Worm (Caenorhabditis elegans): ENCODE data around the gene mip-2.

The mip-2 gene

DNA sequence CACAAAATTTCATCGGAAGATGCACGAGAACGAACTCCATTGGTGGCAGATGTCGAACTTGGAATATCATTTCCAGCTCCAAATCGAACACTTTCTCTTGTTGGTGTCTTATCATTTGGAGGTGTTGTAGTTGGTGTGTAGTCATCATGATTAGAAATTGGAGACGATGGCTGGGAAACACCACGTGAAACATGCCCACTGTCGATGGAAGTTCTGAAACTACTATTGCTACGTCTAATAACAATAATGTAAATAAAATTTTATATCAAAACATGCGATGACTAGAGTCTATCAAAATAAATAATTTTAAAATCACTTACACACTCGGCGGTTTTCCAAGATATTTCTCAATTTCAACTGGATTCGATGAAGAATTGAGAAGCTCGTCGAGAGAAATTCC is 19.4 kb downstream of the mip-2 start:
- TF ChIP-seq sptf-1 (tag; optimal IDR thresholded peaks at IDR 0.05) (no peak), nhr-90 (tag; optimal IDR thresholded peaks at IDR 0.05; ENCODE audit: poor library complexity) (no peak), ztf-4 (tag; optimal IDR thresholded peaks at IDR 0.05) (no peak)

DNA sequence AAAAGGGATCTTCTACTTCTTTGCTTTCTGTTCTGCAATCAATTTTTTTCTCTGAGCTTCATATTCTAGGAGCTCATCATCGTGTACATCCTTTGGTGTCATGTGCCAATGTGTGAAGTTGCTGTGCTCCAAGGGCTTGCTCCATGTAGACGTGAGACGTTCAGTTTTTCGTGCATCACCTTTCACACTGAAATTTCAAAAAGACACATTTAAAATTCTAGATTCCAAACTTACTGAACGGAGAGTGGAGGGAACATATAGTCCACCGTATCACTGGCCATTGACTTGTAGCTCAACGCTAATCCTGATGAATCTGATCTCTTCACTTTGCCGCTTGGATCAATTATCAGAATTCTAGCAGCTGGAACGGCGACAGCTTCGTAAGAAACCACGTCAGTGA is 21.0 kb downstream of the mip-2 start:
- TF ChIP-seq irx-1 (tag; optimal IDR thresholded peaks at IDR 0.05): no peak
- TF ChIP-seq nhr-90 (tag; optimal IDR thresholded peaks at IDR 0.05; ENCODE audit: poor library complexity): no peak
- no peak for TF ChIP-seq hpl-2 (GFP tag; optimal IDR thresholded peaks at IDR 0.05)
- TF ChIP-seq mep-1 (tag; optimal IDR thresholded peaks at IDR 0.05): no peak
- no peak for TF ChIP-seq skn-1 (tag; optimal IDR thresholded peaks at IDR 0.05)
- TF ChIP-seq fkh-10 (GFP tag; optimal IDR thresholded peaks at IDR 0.05): no peak
- no peak for TF ChIP-seq lin-15B (tag; optimal IDR thresholded peaks at IDR 0.05)
- no peak for TF ChIP-seq xbp-1 (tag; optimal IDR thresholded peaks at IDR 0.05)
- no peak for TF ChIP-seq F16B12.6 (tag; optimal IDR thresholded peaks at IDR 0.05)
- no peak for TF ChIP-seq aly-2 (tag; optimal IDR thresholded peaks at IDR 0.05)
- TF ChIP-seq lir-3 (tag; optimal IDR thresholded peaks at IDR 0.05; ENCODE audit: poor library complexity): no peak
- TF ChIP-seq unc-62 (GFP tag; optimal IDR thresholded peaks at IDR 0.05): no peak
- TF ChIP-seq nhr-12 (tag; optimal IDR thresholded peaks at IDR 0.05): no peak
- TF ChIP-seq nhr-19 (GFP tag; conservative IDR thresholded peaks at IDR 0.05): no peak
- TF ChIP-seq ceh-90 (tag; optimal IDR thresholded peaks at IDR 0.05): no peak
- TF ChIP-seq zag-1 (tag; optimal IDR thresholded peaks at IDR 0.05): no peak
- TF ChIP-seq sup-37 (GFP tag; optimal IDR thresholded peaks at IDR 0.05): no peak
- no peak for TF ChIP-seq fkh-8 (tag; optimal IDR thresholded peaks at IDR 0.05)

DNA sequence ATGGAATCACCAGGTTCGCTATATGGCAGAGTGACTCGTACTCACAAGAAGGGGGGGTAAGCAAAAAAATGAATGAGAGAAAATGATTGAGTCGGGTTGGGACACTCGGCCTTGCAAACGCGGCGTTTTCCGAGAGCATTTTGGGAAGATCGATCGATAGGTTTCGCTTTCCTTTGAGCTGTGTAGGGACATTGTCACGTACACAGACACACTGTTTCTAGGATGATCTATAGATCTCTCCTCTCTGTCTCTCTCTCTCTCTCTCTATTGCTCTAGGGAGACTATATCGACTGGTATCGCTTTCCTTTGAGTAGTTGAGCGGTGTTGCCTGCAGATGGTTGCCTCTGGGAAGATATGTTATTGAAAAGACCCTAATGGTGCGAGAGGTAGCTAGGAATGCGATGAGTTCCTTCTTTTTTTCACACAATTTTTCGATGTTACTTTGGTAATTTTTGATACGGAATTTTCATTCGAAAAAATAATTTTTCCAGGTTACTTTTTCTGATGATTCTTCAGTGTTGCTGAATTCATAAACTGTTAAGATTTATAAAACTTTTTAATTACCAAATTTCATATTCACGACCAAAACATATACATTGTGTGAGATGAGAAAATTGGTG is 21.9 kb downstream of the mip-2 start, which contains the start of gene H37A05.4:
TSS of gene H37A05.4 (minus strand) at position 51 of the 620 bp plus-strand sequence.
- TF ChIP-seq unc-62 (GFP tag; optimal IDR thresholded peaks at IDR 0.05) (no peak), nhr-90 (tag; optimal IDR thresholded peaks at IDR 0.05; ENCODE audit: poor library complexity) (peak; percentile 33), efl-1 (optimal IDR thresholded peaks at IDR 0.05) (peak in 1 of 2 experiments; percentile 16), efl-1 (GFP tag; optimal IDR thresholded peaks at IDR 0.05 in 1 of 2) (peak in 1 of 2 experiments; percentile 91), nhr-76 (tag; optimal IDR thresholded peaks at IDR 0.05) (no peak), pax-3 (tag; optimal IDR thresholded peaks at IDR 0.05) (peak; percentile 20), ztf-4 (tag; optimal IDR thresholded peaks at IDR 0.05) (peak; percentile 29)

DNA sequence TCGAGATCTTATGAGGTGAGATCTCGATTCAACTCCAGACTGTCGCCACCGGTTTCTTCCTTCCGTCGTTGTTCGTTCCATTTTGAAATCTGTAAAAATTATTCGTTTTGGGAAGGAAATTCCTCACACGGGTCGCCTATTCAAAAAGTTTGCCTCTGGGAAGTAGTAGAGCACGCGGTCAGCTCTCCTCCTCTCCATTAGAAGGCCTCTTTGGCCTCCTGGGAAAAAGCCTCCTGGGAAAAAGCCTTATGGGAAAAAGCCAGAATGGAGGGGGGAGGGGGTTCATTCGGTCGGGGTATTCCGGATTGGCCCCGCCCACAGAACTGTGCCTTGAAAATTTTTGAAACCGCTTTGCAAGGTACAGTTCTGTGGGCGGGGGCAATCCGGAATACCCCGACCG is 24.1 kb downstream of the mip-2 start:
- TF ChIP-seq unc-62 (GFP tag; optimal IDR thresholded peaks at IDR 0.05): no peak
- TF ChIP-seq nhr-90 (tag; optimal IDR thresholded peaks at IDR 0.05; ENCODE audit: poor library complexity): no peak
- TF ChIP-seq C04F5.9 (tag; optimal IDR thresholded peaks at IDR 0.05): no peak
- TF ChIP-seq mep-1 (tag; optimal IDR thresholded peaks at IDR 0.05): no peak
- TF ChIP-seq ztf-4 (tag; optimal IDR thresholded peaks at IDR 0.05): no peak

DNA sequence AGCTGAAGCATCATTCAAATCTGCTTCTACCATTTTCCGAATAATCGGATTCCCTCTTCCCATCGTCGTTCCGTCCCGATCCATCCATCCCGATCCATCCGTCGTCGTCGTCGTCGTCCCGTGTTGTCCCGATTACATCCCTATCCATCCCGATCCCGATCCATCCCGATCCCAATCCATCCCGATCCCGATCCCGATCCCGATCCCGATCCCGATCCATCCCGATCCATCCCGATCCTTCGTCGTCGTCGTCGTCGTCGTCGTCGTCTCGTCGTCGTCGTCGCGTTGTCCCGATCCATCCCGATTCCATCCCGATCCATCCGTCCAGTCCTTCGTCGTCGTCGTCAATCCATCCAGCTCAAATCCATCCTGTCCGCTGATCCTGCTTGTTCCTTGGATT is 24.6 kb downstream of the mip-2 start:
- TF ChIP-seq skn-1 (tag; optimal IDR thresholded peaks at IDR 0.05) (no peak), nhr-71 (tag; optimal IDR thresholded peaks at IDR 0.05) (no peak), elt-3 (tag; optimal IDR thresholded peaks at IDR 0.05) (no peak), tlp-1 (tag; optimal IDR thresholded peaks at IDR 0.05) (no peak), nhr-237 (tag; optimal IDR thresholded peaks at IDR 0.05) (no peak), ets-5 (GFP tag; IDR thresholded peaks at IDR 0.05) (no peak)

DNA sequence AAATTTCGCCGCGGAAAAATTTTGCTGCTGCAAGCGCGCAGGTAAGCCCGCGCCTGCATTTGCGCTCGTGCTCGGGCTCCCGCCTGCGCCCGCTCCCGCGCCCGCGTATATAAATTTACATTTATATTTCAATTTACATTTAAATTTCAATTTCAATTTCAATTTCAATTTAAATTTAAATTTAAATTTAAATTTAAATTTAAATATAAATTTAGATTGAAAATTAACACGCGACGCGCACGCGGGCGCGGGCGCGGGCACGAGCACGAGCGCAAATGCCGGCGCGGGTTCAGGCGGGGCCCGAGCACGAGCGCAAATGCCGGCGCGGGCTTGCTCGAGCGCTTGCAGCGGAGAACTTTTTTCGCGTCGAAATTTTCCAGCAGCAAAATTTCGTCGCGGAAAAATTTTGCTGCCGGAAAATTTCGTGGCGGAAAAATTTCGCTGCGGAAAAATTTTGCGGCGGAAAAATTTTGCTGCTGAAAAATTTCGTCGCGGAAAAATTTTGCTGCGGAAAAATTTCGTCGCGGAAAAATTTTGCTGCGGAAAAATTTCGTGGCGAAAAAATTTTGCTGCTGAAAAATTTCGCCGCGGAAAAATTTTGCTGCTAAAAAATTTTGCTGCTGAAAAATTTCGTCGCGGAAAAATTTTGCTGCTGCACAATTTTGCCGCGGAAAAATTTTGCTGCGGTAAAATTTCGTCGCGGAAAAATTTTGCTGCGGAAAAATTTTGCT is 25.7 kb downstream of the mip-2 start:
- TF ChIP-seq snpc-4 (tag; optimal IDR thresholded peaks at IDR 0.05) (no peak), ceh-8 (GFP tag; optimal IDR thresholded peaks at IDR 0.05) (peak; percentile 98), mab-9 (GFP tag; IDR thresholded peaks at IDR 0.05) (peak; percentile 72; the same call in 1 of the 2 replicates)

All from whole organism, L1 larva.